Worm (Caenorhabditis elegans): ENCODE measurements around the gene lmp-1.

- TF ChIP-seq W03F9.2 (tag; optimal IDR thresholded peaks at IDR 0.05) (no peak), dao-5 (tag; optimal IDR thresholded peaks at IDR 0.05) (no peak)
These were observed 11.8 kb downstream of the lmp-1 start, which contains the start of gene C03B1.3 for ce11 chrX:6365715-6366114.
